Worm (Caenorhabditis elegans): ENCODE results near the gene prmt-6.

ce11 chrIV:2122488-2122887 lies 8.3 kb upstream of the prmt-6 start, which contains the start of gene glb-7:
- TF ChIP-seq ceh-100 (GFP tag; IDR thresholded peaks at IDR 0.05): no peak
- no peak for TF ChIP-seq nhr-80 (tag; optimal IDR thresholded peaks at IDR 0.05)
- TF ChIP-seq madf-3 (GFP tag; IDR thresholded peaks at IDR 0.05): no peak
- no peak for TF ChIP-seq dox-1 (GFP tag; IDR thresholded peaks at IDR 0.05)
- TF ChIP-seq F39B2.1 (GFP tag; IDR thresholded peaks at IDR 0.05): no peak
- no peak for TF ChIP-seq ZK185.1 (tag; optimal IDR thresholded peaks at IDR 0.05; ENCODE audit: poor library complexity, severe bottlenecking)
- TF ChIP-seq tbx-9 (tag; optimal IDR thresholded peaks at IDR 0.05; ENCODE audit: borderline replicate concordance): no peak
- TF ChIP-seq ceh-27 (GFP tag; optimal IDR thresholded peaks at IDR 0.05): no peak
- TF ChIP-seq Y67H2A.10 (GFP tag; conservative IDR thresholded peaks at IDR 0.05): no peak

All from whole organism, young adult.